Fruit fly (Drosophila melanogaster) whole organism, embryonic: ENCODE measurements around the gene CG31778.

ENCODE experiments used
- Atf6 ChIP-seq: fragments of 200-800 bp; sonication (Bioruptor generic); IDR thresholded peaks from 2 replicates; pipeline ENCODE4 v1.3.6; 2022; ENCODE audit warnings: missing biosample characterization, missing genetic modification characterization
- Awh ChIP-seq: fragments of 200-800 bp; sonication (Bioruptor generic); IDR thresholded peaks from 2 replicates; pipeline ENCODE4, ENCODE4 v1.3.6; 2022; ENCODE audit warnings: missing biosample characterization, missing genetic modification characterization
- Bteb2 ChIP-seq: fragments of 200-800 bp; sonication (Bioruptor generic); optimal IDR thresholded peaks from 2 replicates; lab custom pipeline; 2016; ENCODE audit warnings: missing biosample characterization, missing genetic modification characterization
- CG10565 ChIP-seq: fragments of 200-800 bp; sonication (Bioruptor generic); optimal IDR thresholded peaks from 3 replicates; lab custom pipeline; 2016; ENCODE audit warnings: missing biosample characterization, mild to moderate bottlenecking, missing genetic modification characterization
- CG11560 ChIP-seq: fragments of 200-800 bp; sonication (Bioruptor generic); IDR thresholded peaks from 3 replicates; pipeline ENCODE4 v1.3.6; 2022; ENCODE audit warnings: missing biosample characterization, missing genetic modification characterization
- CG11723 ChIP-seq: fragments of 200-800 bp; sonication (Bioruptor generic); optimal IDR thresholded peaks from 2 replicates; lab custom pipeline; 2017; ENCODE audit warnings: missing biosample characterization, mild to moderate bottlenecking, missing genetic modification characterization
- CG13296 ChIP-seq: fragments of 200-800 bp; sonication (Bioruptor generic); optimal IDR thresholded peaks from 3 replicates; lab custom pipeline; 2018; ENCODE audit warnings: missing biosample characterization, mild to moderate bottlenecking, missing genetic modification characterization
- CG13424 ChIP-seq: fragments of 200-800 bp; sonication (Bioruptor generic); optimal IDR thresholded peaks from 2 replicates; lab custom pipeline; 2019; ENCODE audit warnings: missing biosample characterization, mild to moderate bottlenecking, missing genetic modification characterization, moderate library complexity
- CG17328 ChIP-seq: fragments of 200-800 bp; sonication (Bioruptor generic); IDR thresholded peaks from 2 replicates; pipeline ENCODE4 v1.3.6; 2022; ENCODE audit warnings: missing biosample characterization, missing genetic modification characterization
- CG18476 ChIP-seq: fragments of 200-800 bp; sonication (Bioruptor generic); optimal IDR thresholded peaks from 2 replicates; lab custom pipeline; 2016; ENCODE audit warnings: missing biosample characterization, mild to moderate bottlenecking, missing genetic modification characterization
- CG18619 ChIP-seq: fragments of 200-800 bp; sonication (Bioruptor generic); optimal IDR thresholded peaks from 3 replicates; lab custom pipeline; 2017; ENCODE audit warnings: missing biosample characterization, mild to moderate bottlenecking, missing genetic modification characterization
- CG2199 ChIP-seq: fragments of 200-800 bp; sonication (Bioruptor generic); IDR thresholded peaks from 3 replicates; pipeline ENCODE4 v1.3.6; 2022; ENCODE audit warnings: missing biosample characterization, missing genetic modification characterization
- CG2712 ChIP-seq: fragments of 200-800 bp; optimal IDR thresholded peaks from 3 replicates; lab custom pipeline; 2019; ENCODE audit warnings: missing biosample characterization, mild to moderate bottlenecking, missing genetic modification characterization, moderate library complexity
- CG31224 ChIP-seq: fragments of 200-800 bp; sonication (Bioruptor generic); IDR thresholded peaks from 2 replicates; pipeline ENCODE4 v1.3.6; 2022; ENCODE audit warnings: missing biosample characterization, missing genetic modification characterization
- CG34224 ChIP-seq: fragments of 200-800 bp; sonication (Bioruptor generic); IDR thresholded peaks from 3 replicates; pipeline ENCODE4 v1.3.6; 2022; ENCODE audit warnings: missing biosample characterization, missing genetic modification characterization; ENCODE audit not compliant: partially characterized antibody
- CG34376 ChIP-seq: fragments of 200-800 bp; sonication (Bioruptor generic); optimal IDR thresholded peaks from 2 replicates; lab custom pipeline; 2018; ENCODE audit warnings: missing biosample characterization, mild to moderate bottlenecking, missing genetic modification characterization
- CG4707 ChIP-seq: fragments of 200-800 bp; sonication (Bioruptor generic); optimal IDR thresholded peaks from 2 replicates; lab custom pipeline; 2018; ENCODE audit warnings: missing biosample characterization, mild to moderate bottlenecking, missing genetic modification characterization, moderate library complexity
- CG6689 ChIP-seq: fragments of 200-800 bp; sonication (Bioruptor generic); IDR thresholded peaks from 2 replicates; pipeline ENCODE4 v1.3.6; 2022; ENCODE audit warnings: missing biosample characterization, missing genetic modification characterization
- CG7556 ChIP-seq: fragments of 200-800 bp; sonication (Bioruptor generic); optimal IDR thresholded peaks from 2 replicates; lab custom pipeline; 2017; ENCODE audit warnings: missing biosample characterization, mild to moderate bottlenecking, missing genetic modification characterization
- CG7963 ChIP-seq: fragments of 200-800 bp; sonication (Bioruptor generic); IDR thresholded peaks from 3 replicates; pipeline ENCODE4 v1.3.6; 2022; ENCODE audit warnings: missing biosample characterization, missing genetic modification characterization; ENCODE audit not compliant: partially characterized antibody
- CG8388 ChIP-seq: fragments of 200-800 bp; sonication (Bioruptor generic); optimal IDR thresholded peaks from 2 replicates; lab custom pipeline; 2019; ENCODE audit warnings: missing biosample characterization, mild to moderate bottlenecking, missing genetic modification characterization, moderate library complexity
- CG9609 ChIP-seq: fragments of 200-800 bp; sonication (Bioruptor generic); optimal IDR thresholded peaks from 3 replicates; lab custom pipeline; 2016; ENCODE audit warnings: missing biosample characterization, missing genetic modification characterization
- Chrac-16 ChIP-seq: fragments of 200-800 bp; sonication (Bioruptor generic); optimal IDR thresholded peaks from 3 replicates; lab custom pipeline; 2016; ENCODE audit warnings: missing biosample characterization, missing genetic modification characterization
- D19B ChIP-seq: fragments of 200-800 bp; sonication (Bioruptor generic); optimal IDR thresholded peaks from 2 replicates; lab custom pipeline; 2017; ENCODE audit warnings: missing biosample characterization, mild to moderate bottlenecking, missing genetic modification characterization
- HmgD ChIP-seq: fragments of 200-800 bp; sonication (Bioruptor generic); optimal IDR thresholded peaks from 3 replicates; lab custom pipeline; 2016; ENCODE audit warnings: missing biosample characterization, missing genetic modification characterization
- Med ChIP-seq: fragments of 200-800 bp; sonication (Bioruptor generic); peaks from one replicate; lab custom pipeline; 2016; ENCODE audit warnings: missing biosample characterization, missing genetic modification characterization, mild to moderate bottlenecking, inconsistent platforms, moderate library complexity
- Nf-YB ChIP-seq: fragments of 200-800 bp; sonication (Bioruptor generic); optimal IDR thresholded peaks from 3 replicates; lab custom pipeline; 2019; ENCODE audit warnings: missing biosample characterization, mild to moderate bottlenecking, missing genetic modification characterization, moderate library complexity
- Oli ChIP-seq: fragments of 200-800 bp; sonication (Bioruptor generic); optimal IDR thresholded peaks from 2 replicates; lab custom pipeline; 2018; ENCODE audit warnings: missing biosample characterization, mild to moderate bottlenecking, missing genetic modification characterization, moderate library complexity
- Pdp1 ChIP-seq, 2 experiments: fragments of 200-800 bp; sonication (Bioruptor generic); optimal IDR thresholded peaks; 3 replicates each; lab custom pipeline; 2016; ENCODE audit warnings: missing biosample characterization in 2 of 2, missing genetic modification characterization in 2 of 2, mild to moderate bottlenecking in 1 of 2, moderate library complexity in 1 of 2
- Ptx1 ChIP-seq: fragments of 200-800 bp; sonication (Bioruptor generic); IDR thresholded peaks from 2 replicates; pipeline ENCODE4 v1.3.6; 2022; ENCODE audit warnings: missing biosample characterization, missing genetic modification characterization
- Side ChIP-seq: fragments of 200-800 bp; sonication (Bioruptor generic); optimal IDR thresholded peaks from 2 replicates; lab custom pipeline; 2016; ENCODE audit warnings: missing biosample characterization, missing genetic modification characterization
- Trl ChIP-seq, 3 experiments: fragments of >200 bp in 2 of 3; fragments of 200-800 bp in 1 of 3; sonication (Bioruptor generic) in 1 of 3; optimal IDR thresholded peaks; 2 replicates in 1 of 3; 3 replicates in 2 of 3; lab custom pipeline; 2016 to 2017; ENCODE audit warnings: missing biosample characterization in 1 of 3, missing genetic modification characterization in 1 of 3
- Vsx1 ChIP-seq: fragments of 200-800 bp; sonication (Bioruptor generic); optimal IDR thresholded peaks from 2 replicates; lab custom pipeline; 2017; ENCODE audit warnings: missing biosample characterization, mild to moderate bottlenecking, missing genetic modification characterization, missing genetic modification reagents
- Xrp1 ChIP-seq: fragments of 200-800 bp; sonication (Bioruptor generic); IDR thresholded peaks from 2 replicates; pipeline ENCODE4 v1.3.6; 2022; ENCODE audit warnings: missing biosample characterization, missing genetic modification characterization
- ab ChIP-seq: fragments of 200-800 bp; sonication (Bioruptor generic); optimal IDR thresholded peaks from 2 replicates; lab custom pipeline; 2016; ENCODE audit warnings: missing biosample characterization, missing genetic modification characterization
- ap ChIP-seq: fragments of 200-800 bp; sonication (Bioruptor generic); IDR thresholded peaks from 2 replicates; pipeline ENCODE4 v1.3.6; 2022; ENCODE audit warnings: missing biosample characterization, missing genetic modification characterization
- esg ChIP-seq: fragments of 200-800 bp; sonication (Bioruptor generic); conservative IDR thresholded peaks from 2 replicates; pipeline ENCODE4 v1.3.6; 2022; ENCODE audit warnings: missing biosample characterization, missing genetic modification characterization
- eve ChIP-seq, 2 experiments: fragments of >200 bp; optimal IDR thresholded peaks; 2 replicates each; lab custom pipeline; 2017; ENCODE audit warnings: missing biosample characterization in 2 of 2, missing genetic modification characterization in 2 of 2
- grau ChIP-seq: fragments of 200-800 bp; optimal IDR thresholded peaks from 3 replicates; lab custom pipeline; 2019; ENCODE audit warnings: missing biosample characterization, mild to moderate bottlenecking, missing genetic modification characterization, moderate library complexity
- gro ChIP-seq: fragments of 200-800 bp; sonication (Bioruptor generic); optimal IDR thresholded peaks from 2 replicates; lab custom pipeline; 2016; ENCODE audit warnings: missing biosample characterization, missing genetic modification characterization
- h ChIP-seq: fragments of >200 bp; optimal IDR thresholded peaks from 2 replicates; lab custom pipeline; 2017
- hbn ChIP-seq: fragments of 200-800 bp; sonication (Bioruptor generic); IDR thresholded peaks from 2 replicates; pipeline ENCODE4 v1.3.6; 2022; ENCODE audit warnings: missing biosample characterization, missing genetic modification characterization; ENCODE audit not compliant: partially characterized antibody
- nerfin-1 ChIP-seq: fragments of 200-800 bp; sonication (Bioruptor generic); optimal IDR thresholded peaks from 3 replicates; lab custom pipeline; 2019; ENCODE audit warnings: missing biosample characterization, mild to moderate bottlenecking, missing genetic modification characterization, moderate library complexity
- odd ChIP-seq: fragments of 200-800 bp; sonication (Bioruptor generic); optimal IDR thresholded peaks from 2 replicates; lab custom pipeline; 2017; ENCODE audit warnings: missing biosample characterization, mild to moderate bottlenecking, missing genetic modification characterization
- peb ChIP-seq: fragments of 200-800 bp; sonication (Bioruptor generic); IDR thresholded peaks from 2 replicates; pipeline ENCODE4 v1.3.6; 2022; ENCODE audit warnings: missing biosample characterization, missing genetic modification characterization
- phol ChIP-seq: fragments of 200-800 bp; sonication (Bioruptor generic); optimal IDR thresholded peaks from 3 replicates; lab custom pipeline; 2018; ENCODE audit warnings: missing biosample characterization, mild to moderate bottlenecking, missing genetic modification characterization, moderate library complexity
- run ChIP-seq: fragments of 200-800 bp; sonication (Bioruptor generic); optimal IDR thresholded peaks from 3 replicates; lab custom pipeline; 2018; ENCODE audit warnings: missing biosample characterization, mild to moderate bottlenecking, missing genetic modification characterization
- sens ChIP-seq: fragments of 200-800 bp; sonication (Bioruptor generic); peaks from one replicate; lab custom pipeline; 2016; ENCODE audit warnings: missing biosample characterization, missing genetic modification characterization
- sima ChIP-seq: fragments of 200-800 bp; sonication (Bioruptor generic); optimal IDR thresholded peaks from 2 replicates; lab custom pipeline; 2016; ENCODE audit warnings: missing biosample characterization, missing genetic modification characterization
- vnd ChIP-seq: fragments of 200-800 bp; sonication (Bioruptor generic); IDR thresholded peaks from 3 replicates; pipeline ENCODE4 v1.3.6; 2022; ENCODE audit warnings: missing biosample characterization, missing genetic modification characterization; ENCODE audit not compliant: partially characterized antibody
- zfh2 ChIP-seq: fragments of 200-800 bp; sonication (Bioruptor generic); optimal IDR thresholded peaks from 2 replicates; lab custom pipeline; 2016; ENCODE audit warnings: missing biosample characterization, missing genetic modification characterization

The CG31778 gene

dm6 chr2L:3713545-3714156 lies 8.4 kb upstream of the CG31778 start:
- TF ChIP-seq Med (GFP tag; lab: Kevin White, UChicago), result no peak
- no peak for TF ChIP-seq zfh2
- no peak for TF ChIP-seq CG34376
- no peak for TF ChIP-seq CG8388 (GFP tag; lab: Kevin White, UChicago)
- TF ChIP-seq CG10565 (GFP tag; lab: Kevin White, UChicago), result no peak
- TF ChIP-seq Oli (tag; lab: Kevin White, UChicago), result no peak
- TF ChIP-seq HmgD (GFP tag; lab: Kevin White, UChicago), result no peak
- no peak for TF ChIP-seq gro (GFP tag; lab: Kevin White, UChicago)
- TF ChIP-seq Pdp1 (GFP tag; optimal IDR thresholded peaks at IDR 0.05; lab: Kevin White, UChicago), result peak in 1 of 2 experiments; percentile 77
- no peak for TF ChIP-seq CG13424 (tag; lab: Kevin White, UChicago)
- TF ChIP-seq Side, result no peak
- no peak for TF ChIP-seq Awh
- TF ChIP-seq hbn (GFP tag; lab: Robert Waterston, UW), result no peak
- TF ChIP-seq Bteb2 (GFP tag; lab: Kevin White, UChicago), result no peak
- no peak for TF ChIP-seq CG7963 (GFP tag; lab: Robert Waterston, UW)
- 0 out of 3 replicates have a peak, but pooled peaks have one; percentile 26 for TF ChIP-seq CG2199 (GFP tag; lab: Robert Waterston, UW)
- TF ChIP-seq CG17328 (GFP tag; lab: Robert Waterston, UW), result no peak
- TF ChIP-seq Chrac-16 (GFP tag; lab: Kevin White, UChicago), result no peak
- no peak for TF ChIP-seq esg
- TF ChIP-seq Ptx1 (GFP tag; lab: Robert Waterston, UW), result no peak
- TF ChIP-seq CG9609, result no peak
- no peak for TF ChIP-seq Nf-YB (GFP tag; lab: Kevin White, UChicago)
- TF ChIP-seq phol, result no peak
- TF ChIP-seq ap (GFP tag; lab: Robert Waterston, UW), result peak; percentile 18; the same call in 1 of the 2 replicates
- no peak for TF ChIP-seq h
- no peak for TF ChIP-seq CG13296 (GFP tag; lab: Kevin White, UChicago)
- TF ChIP-seq nerfin-1 (tag; lab: Kevin White, UChicago), result no peak
- no peak for TF ChIP-seq CG31224 (GFP tag; lab: Robert Waterston, UW)
- TF ChIP-seq CG18619, result no peak
- no peak for TF ChIP-seq CG4707
- TF ChIP-seq grau (tag; lab: Kevin White, UChicago), result peak; percentile 88
- TF ChIP-seq Trl (optimal IDR thresholded peaks at IDR 0.05; lab: Kevin White, UChicago), result peak in 1 of 2 experiments; percentile 13
- no peak for TF ChIP-seq Trl (GFP tag; optimal IDR thresholded peaks at IDR 0.05; lab: Kevin White, UChicago)
- no peak for TF ChIP-seq CG18476
- no peak for TF ChIP-seq odd (GFP tag; lab: Kevin White, UChicago)
- no peak for TF ChIP-seq Vsx1
- no peak for TF ChIP-seq Xrp1 (GFP tag; lab: Robert Waterston, UW)
- no peak for TF ChIP-seq ab (GFP tag; lab: Kevin White, UChicago)
- TF ChIP-seq Atf6 (GFP tag; lab: Robert Waterston, UW), result 0 out of 2 replicates have a peak, but pooled peaks have one; percentile 8
- no peak for TF ChIP-seq CG6689
- peak in 1 of 2 experiments; percentile 89 for TF ChIP-seq eve (GFP tag; optimal IDR thresholded peaks at IDR 0.05; lab: Kevin White, UChicago)
- TF ChIP-seq sima (GFP tag; lab: Kevin White, UChicago), result no peak
- no peak for TF ChIP-seq vnd (GFP tag; lab: Robert Waterston, UW)
- TF ChIP-seq CG2712 (tag; lab: Kevin White, UChicago), result no peak
- no peak for TF ChIP-seq CG7556 (GFP tag; lab: Kevin White, UChicago)
- no peak for TF ChIP-seq peb (GFP tag; lab: Robert Waterston, UW)
- TF ChIP-seq run (tag; lab: Kevin White, UChicago), result no peak
- no peak for TF ChIP-seq CG34224
- TF ChIP-seq sens (GFP tag; lab: Kevin White, UChicago), result peak; percentile 43
- TF ChIP-seq CG11723 (GFP tag; lab: Kevin White, UChicago), result no peak
- no peak for TF ChIP-seq CG11560 (tag; lab: Robert Waterston, UW)
- no peak for TF ChIP-seq D19B (GFP tag; lab: Kevin White, UChicago)
